Fruit fly (Drosophila melanogaster) whole organism, embryonic: ENCODE data around the gene CG11790.

Source experiments
- Atf3 ChIP-seq: fragments of 200-800 bp; sonication (Bioruptor generic); optimal IDR thresholded peaks from 3 replicates; lab custom pipeline; 2016; ENCODE audit warnings: missing biosample characterization, missing genetic modification characterization
- B-H2 ChIP-seq: fragments of 200-800 bp; sonication (Bioruptor generic); optimal IDR thresholded peaks from 2 replicates; lab custom pipeline; 2018; ENCODE audit warnings: missing biosample characterization, mild to moderate bottlenecking, missing genetic modification characterization
- Blimp-1 ChIP-seq: fragments of 200-800 bp; sonication (Bioruptor generic); optimal IDR thresholded peaks from 3 replicates; lab custom pipeline; 2018; ENCODE audit warnings: missing biosample characterization, missing genetic modification characterization, mild to moderate bottlenecking, moderate library complexity, missing genetic modification reagents
- CG12299 ChIP-seq: fragments of 200-800 bp; sonication (Bioruptor generic); optimal IDR thresholded peaks from 2 replicates; lab custom pipeline; 2018; ENCODE audit warnings: missing biosample characterization, mild to moderate bottlenecking, missing genetic modification characterization
- CG12659 ChIP-seq: fragments of 200-800 bp; sonication (Bioruptor generic); optimal IDR thresholded peaks from 3 replicates; lab custom pipeline; 2017; ENCODE audit warnings: mild to moderate bottlenecking, missing biosample characterization, missing genetic modification reagents, missing genetic modification characterization
- CG17328 ChIP-seq: fragments of 200-800 bp; sonication (Bioruptor generic); IDR thresholded peaks from 2 replicates; pipeline ENCODE4 v1.3.6; 2022; ENCODE audit warnings: missing biosample characterization, missing genetic modification characterization
- CG2199 ChIP-seq: fragments of 200-800 bp; sonication (Bioruptor generic); IDR thresholded peaks from 3 replicates; pipeline ENCODE4 v1.3.6; 2022; ENCODE audit warnings: missing biosample characterization, missing genetic modification characterization
- CG2712 ChIP-seq: fragments of 200-800 bp; optimal IDR thresholded peaks from 3 replicates; lab custom pipeline; 2019; ENCODE audit warnings: missing biosample characterization, mild to moderate bottlenecking, missing genetic modification characterization, moderate library complexity
- CG30431 ChIP-seq: fragments of 200-800 bp; sonication (Bioruptor generic); optimal IDR thresholded peaks from 2 replicates; lab custom pipeline; 2017; ENCODE audit warnings: missing biosample characterization, missing genetic modification characterization
- CG3281 ChIP-seq: fragments of 200-800 bp; sonication (Bioruptor generic); optimal IDR thresholded peaks from 3 replicates; lab custom pipeline; 2017; ENCODE audit warnings: missing biosample characterization, mild to moderate bottlenecking, missing genetic modification characterization
- CG33557 ChIP-seq: fragments of 200-800 bp; sonication (Bioruptor generic); optimal IDR thresholded peaks from 2 replicates; lab custom pipeline; 2019; ENCODE audit warnings: missing biosample characterization, mild to moderate bottlenecking, missing genetic modification characterization, moderate library complexity
- CG34224 ChIP-seq: fragments of 200-800 bp; sonication (Bioruptor generic); IDR thresholded peaks from 3 replicates; pipeline ENCODE4 v1.3.6; 2022; ENCODE audit warnings: missing biosample characterization, missing genetic modification characterization; ENCODE audit not compliant: partially characterized antibody
- CG3995 ChIP-seq: fragments of 200-800 bp; sonication (Bioruptor generic); optimal IDR thresholded peaks from 3 replicates; lab custom pipeline; 2016; ENCODE audit warnings: missing biosample characterization, missing genetic modification characterization
- CG5245 ChIP-seq: fragments of 200-800 bp; sonication (Bioruptor generic); optimal IDR thresholded peaks from 3 replicates; lab custom pipeline; 2016; ENCODE audit warnings: missing biosample characterization, missing genetic modification characterization
- CG6254 ChIP-seq: fragments of 200-800 bp; sonication (Bioruptor generic); optimal IDR thresholded peaks from 3 replicates; lab custom pipeline; 2017; ENCODE audit warnings: mild to moderate bottlenecking, missing biosample characterization, missing genetic modification reagents, missing genetic modification characterization
- CG6272 ChIP-seq: fragments of 200-800 bp; sonication (Bioruptor generic); IDR thresholded peaks from 2 replicates; pipeline ENCODE4 v1.3.6; 2022; ENCODE audit warnings: missing biosample characterization, missing genetic modification characterization
- CG9437 ChIP-seq: fragments of 200-800 bp; sonication (Bioruptor generic); optimal IDR thresholded peaks from 2 replicates; lab custom pipeline; 2018; ENCODE audit warnings: missing biosample characterization, mild to moderate bottlenecking, missing genetic modification characterization
- CHES-1-like ChIP-seq: fragments of 200-800 bp; sonication (Bioruptor generic); optimal IDR thresholded peaks from 2 replicates; lab custom pipeline; 2016; ENCODE audit warnings: missing biosample characterization, missing genetic modification characterization
- CoRest ChIP-seq: fragments of 200-800 bp; sonication (Bioruptor generic); optimal IDR thresholded peaks from 3 replicates; lab custom pipeline; 2018; ENCODE audit warnings: missing biosample characterization, mild to moderate bottlenecking, missing genetic modification characterization, moderate library complexity
- D ChIP-seq, 2 experiments: fragments of 200-800 bp in 1 of 2; fragments of >200 bp in 1 of 2; sonication (Bioruptor generic) in 1 of 2; optimal IDR thresholded peaks; 2 replicates in 1 of 2; 3 replicates in 1 of 2; lab custom pipeline; 2017; ENCODE audit warnings: mild to moderate bottlenecking in 1 of 2, missing biosample characterization in 1 of 2, missing genetic modification characterization in 1 of 2, missing genetic modification reagents in 1 of 2
- D19B ChIP-seq: fragments of 200-800 bp; sonication (Bioruptor generic); optimal IDR thresholded peaks from 2 replicates; lab custom pipeline; 2017; ENCODE audit warnings: missing biosample characterization, mild to moderate bottlenecking, missing genetic modification characterization
- HLH4C ChIP-seq: fragments of 200-800 bp; sonication (Bioruptor generic); IDR thresholded peaks from 3 replicates; pipeline ENCODE4 v1.3.6; 2022; ENCODE audit warnings: missing biosample characterization, missing genetic modification characterization; ENCODE audit not compliant: partially characterized antibody
- Med ChIP-seq: fragments of 200-800 bp; sonication (Bioruptor generic); peaks from one replicate; lab custom pipeline; 2016; ENCODE audit warnings: missing biosample characterization, missing genetic modification characterization, mild to moderate bottlenecking, inconsistent platforms, moderate library complexity
- NfI ChIP-seq: fragments of 200-800 bp; sonication (Bioruptor generic); optimal IDR thresholded peaks from 3 replicates; lab custom pipeline; 2018; ENCODE audit warnings: missing biosample characterization, mild to moderate bottlenecking, missing genetic modification characterization, moderate library complexity
- Xbp1 ChIP-seq: fragments of 200-800 bp; sonication (Bioruptor generic); optimal IDR thresholded peaks from 3 replicates; lab custom pipeline; 2016; ENCODE audit warnings: missing biosample characterization, mild to moderate bottlenecking, missing genetic modification characterization
- ac ChIP-seq: fragments of 200-800 bp; sonication (Bioruptor generic); optimal IDR thresholded peaks from 3 replicates; lab custom pipeline; 2017; ENCODE audit warnings: missing biosample characterization, mild to moderate bottlenecking, missing genetic modification characterization
- bowl ChIP-seq: fragments of 200-800 bp; sonication (Bioruptor generic); IDR thresholded peaks from 2 replicates; pipeline ENCODE4 v1.3.6; 2022; ENCODE audit warnings: missing biosample characterization, missing genetic modification characterization
- cad ChIP-seq: fragments of >200 bp; optimal IDR thresholded peaks from 2 replicates; lab custom pipeline; 2017; ENCODE audit warnings: missing biosample characterization, missing genetic modification characterization
- caup ChIP-seq: fragments of 200-800 bp; sonication (Bioruptor generic); optimal IDR thresholded peaks from 3 replicates; lab custom pipeline; 2017; ENCODE audit warnings: missing biosample characterization, mild to moderate bottlenecking, missing genetic modification characterization, moderate library complexity; ENCODE audit not compliant: severe bottlenecking
- chm ChIP-seq: fragments of 200-800 bp; sonication (Bioruptor generic); IDR thresholded peaks from 2 replicates; pipeline ENCODE4 v1.3.6; 2022; ENCODE audit warnings: missing biosample characterization, missing genetic modification characterization
- en ChIP-seq: fragments of 200-800 bp; sonication (Bioruptor generic); optimal IDR thresholded peaks from 2 replicates; lab custom pipeline; 2016; ENCODE audit warnings: missing biosample characterization, missing genetic modification characterization
- ftz-f1 ChIP-seq: fragments of 200-800 bp; sonication (Bioruptor generic); optimal IDR thresholded peaks from 2 replicates; lab custom pipeline; 2016; ENCODE audit warnings: missing biosample characterization, missing genetic modification characterization
- gsb-n ChIP-seq: fragments of 200-800 bp; sonication (Bioruptor generic); optimal IDR thresholded peaks from 3 replicates; lab custom pipeline; 2018; ENCODE audit warnings: missing biosample characterization, mild to moderate bottlenecking, missing genetic modification characterization
- hth ChIP-seq: fragments of >200 bp; optimal IDR thresholded peaks from 2 replicates; lab custom pipeline; 2017; ENCODE audit warnings: inconsistent platforms
- kni ChIP-seq: fragments of 200-800 bp; sonication (Bioruptor generic); optimal IDR thresholded peaks from 3 replicates; lab custom pipeline; 2017; ENCODE audit warnings: mild to moderate bottlenecking, missing biosample characterization, missing genetic modification reagents, missing genetic modification characterization
- lola ChIP-seq, 3 experiments: fragments of >200 bp in 2 of 3; fragments of 200-800 bp in 1 of 3; sonication (Bioruptor generic) in 1 of 3; optimal IDR thresholded peaks; 2 replicates each; lab custom pipeline; 2017 to 2019; ENCODE audit warnings: missing biosample characterization in 3 of 3, missing genetic modification characterization in 3 of 3, mild to moderate bottlenecking in 1 of 3, moderate library complexity in 1 of 3
- mld ChIP-seq: fragments of 200-800 bp; sonication (Bioruptor generic); IDR thresholded peaks from 3 replicates; pipeline ENCODE4 v1.3.6; 2022; ENCODE audit warnings: missing biosample characterization, missing genetic modification characterization; ENCODE audit not compliant: partially characterized antibody
- pho ChIP-seq: fragments of 200-800 bp; sonication (Bioruptor generic); optimal IDR thresholded peaks from 2 replicates; lab custom pipeline; 2016; ENCODE audit warnings: missing biosample characterization, missing genetic modification characterization
- pita ChIP-seq: fragments of 200-800 bp; sonication (Bioruptor generic); optimal IDR thresholded peaks from 2 replicates; lab custom pipeline; 2017; ENCODE audit warnings: missing biosample characterization, mild to moderate bottlenecking, missing genetic modification characterization
- pros ChIP-seq: fragments of 200-800 bp; sonication (Bioruptor generic); optimal IDR thresholded peaks from 3 replicates; lab custom pipeline; 2019; ENCODE audit warnings: missing biosample characterization, mild to moderate bottlenecking, missing genetic modification characterization, moderate library complexity
- sens ChIP-seq: fragments of 200-800 bp; sonication (Bioruptor generic); peaks from one replicate; lab custom pipeline; 2016; ENCODE audit warnings: missing biosample characterization, missing genetic modification characterization
- seq ChIP-seq: fragments of 200-800 bp; sonication (Bioruptor generic); IDR thresholded peaks from 2 replicates; pipeline ENCODE4 v1.3.6; 2022; ENCODE audit warnings: missing biosample characterization, missing genetic modification characterization
- sna ChIP-seq: fragments of 200-800 bp; sonication (Bioruptor generic); IDR thresholded peaks from 2 replicates; pipeline ENCODE4 v1.3.6; 2022; ENCODE audit warnings: missing biosample characterization, missing genetic modification characterization; ENCODE audit not compliant: partially characterized antibody
- tll ChIP-seq, 2 experiments: fragments of 200-800 bp in 1 of 2; fragments of >200 bp in 1 of 2; sonication (Bioruptor generic) in 1 of 2; optimal IDR thresholded peaks; 2 replicates each; lab custom pipeline; 2017 to 2019; ENCODE audit warnings: missing biosample characterization in 2 of 2, missing genetic modification characterization in 2 of 2, mild to moderate bottlenecking in 1 of 2, moderate library complexity in 1 of 2
- zen ChIP-seq: fragments of 200-800 bp; sonication (Bioruptor generic); optimal IDR thresholded peaks from 3 replicates; lab custom pipeline; 2018; ENCODE audit warnings: missing biosample characterization, mild to moderate bottlenecking, missing genetic modification characterization, moderate library complexity
- zfh1 ChIP-seq: fragments of 200-800 bp; sonication (Bioruptor generic); IDR thresholded peaks from 3 replicates; pipeline ENCODE4 v1.3.6; 2022; ENCODE audit warnings: missing biosample characterization, missing genetic modification characterization

The CG11790 gene

DNA sequence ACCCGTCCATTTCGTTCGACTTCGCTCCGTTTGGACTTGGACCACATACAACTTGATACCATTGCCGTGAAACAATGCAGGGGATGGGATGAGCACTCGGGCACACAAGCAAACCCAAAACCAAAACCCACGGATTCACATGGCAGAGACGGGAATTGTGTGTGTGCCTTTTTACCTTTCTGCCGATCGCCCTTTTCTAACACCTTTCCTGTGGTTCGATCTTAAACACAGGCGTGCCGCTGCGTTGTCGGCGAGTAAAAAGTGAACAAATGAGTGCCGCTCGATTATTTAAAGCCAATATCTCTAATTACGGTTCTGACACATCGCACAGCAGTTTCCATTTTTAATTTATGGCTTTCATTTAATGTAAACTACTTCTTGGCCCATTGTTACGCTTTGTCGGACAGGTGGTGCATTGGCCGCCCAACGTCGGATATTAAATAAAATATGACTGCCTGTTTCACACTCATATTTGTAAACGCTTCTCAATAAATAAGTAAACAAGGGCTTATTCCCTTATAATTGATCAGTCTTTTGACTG is 29.8 kb downstream of the CG11790 start:
- TF ChIP-seq bowl (GFP tag; lab: Robert Waterston, UW) (no peak), CG6254 (GFP tag; lab: Kevin White, UChicago) (no peak), kni (peak; percentile 23), CG2712 (tag; lab: Kevin White, UChicago) (no peak), HLH4C (GFP tag; lab: Robert Waterston, UW) (no peak), CG2199 (GFP tag; lab: Robert Waterston, UW) (peak; percentile 85; the same call in 2 of the 3 replicates), B-H2 (GFP tag; lab: Kevin White, UChicago) (no peak), pros (GFP tag; lab: Kevin White, UChicago) (no peak), caup (GFP tag; lab: Kevin White, UChicago) (no peak), zen (peak; percentile 87), seq (no peak), CG5245 (peak; percentile 25), mld (no peak), cad (peak; percentile 75), hth (lab: Kevin White, UChicago) (peak; percentile 50), tll (GFP tag; optimal IDR thresholded peaks at IDR 0.05; lab: Kevin White, UChicago) (peak in 1 of 2 experiments; percentile 89), CG3995 (GFP tag; lab: Kevin White, UChicago) (no peak), D (optimal IDR thresholded peaks at IDR 0.05; lab: Kevin White, UChicago) (peak; percentile 16), D (GFP tag; optimal IDR thresholded peaks at IDR 0.05; lab: Kevin White, UChicago) (no peak), chm (no peak), CoRest (no peak), CG33557 (GFP tag; lab: Kevin White, UChicago) (no peak), CG17328 (GFP tag; lab: Robert Waterston, UW) (no peak), zfh1 (GFP tag; lab: Robert Waterston, UW) (0 out of 3 replicates have a peak, but pooled peaks have one; percentile 14), CG12659 (GFP tag; lab: Kevin White, UChicago) (no peak), CG30431 (no peak), sens (peak; percentile 8), CG12299 (tag; lab: Kevin White, UChicago) (no peak), pho (no peak), Atf3 (GFP tag; lab: Kevin White, UChicago) (no peak), CG34224 (GFP tag; lab: Robert Waterston, UW) (no peak), Xbp1 (GFP tag; lab: Kevin White, UChicago) (no peak), NfI (GFP tag; lab: Kevin White, UChicago) (no peak), Med (peak; percentile 64), Blimp-1 (GFP tag; lab: Kevin White, UChicago) (no peak), ac (GFP tag; lab: Kevin White, UChicago) (peak; percentile 8), ftz-f1 (GFP tag; lab: Kevin White, UChicago) (no peak), CG9437 (GFP tag; lab: Kevin White, UChicago) (no peak), sna (GFP tag; lab: Robert Waterston, UW) (no peak), en (GFP tag; lab: Kevin White, UChicago) (no peak)

DNA sequence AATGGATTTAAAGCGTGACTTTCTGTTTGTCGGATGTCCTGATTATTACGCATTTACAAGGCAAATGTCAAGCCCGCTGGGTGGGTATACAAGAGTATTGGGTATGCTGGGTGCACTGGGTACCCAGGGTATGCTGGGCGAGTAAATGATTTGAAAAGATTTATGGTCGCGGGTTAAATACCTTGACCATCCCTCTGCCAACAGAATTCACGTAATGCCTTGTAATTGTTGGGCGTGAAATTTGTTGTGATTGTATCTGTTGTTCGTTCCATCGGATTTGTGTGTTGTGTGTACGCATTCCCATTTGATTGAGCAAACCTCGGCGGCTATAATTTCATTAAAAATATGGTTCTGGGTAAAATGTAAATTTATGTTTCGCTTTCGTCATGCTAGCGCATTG is 31.2 kb downstream of the CG11790 start:
- no peak for TF ChIP-seq CHES-1-like (GFP tag; lab: Kevin White, UChicago)
- TF ChIP-seq D19B (GFP tag; lab: Kevin White, UChicago), result peak; percentile 3
- TF ChIP-seq pita, result no peak
- peak; percentile 94 for TF ChIP-seq gsb-n (tag; lab: Kevin White, UChicago)
- no peak for TF ChIP-seq lola (GFP tag; optimal IDR thresholded peaks at IDR 0.05; lab: Kevin White, UChicago)
- TF ChIP-seq CG6272 (GFP tag; lab: Robert Waterston, UW), result no peak
- no peak for TF ChIP-seq CG3281 (GFP tag; lab: Kevin White, UChicago)
- TF ChIP-seq sens, result peak; percentile 44
- peak; percentile 43 for TF ChIP-seq cad
